Fruit fly (Drosophila melanogaster) S2 (cell line): Measurements from ENCODE around the gene Traf-like.

Experiments used
- CG8478 ChIP-seq: fragments of >200 bp; optimal IDR thresholded peaks from 2 replicates; lab custom pipeline; 2018
- CTCF ChIP-seq, 2 experiments: fragments of >200 bp; optimal IDR thresholded peaks; 2 replicates each; lab custom pipeline; 2018

DNA sequence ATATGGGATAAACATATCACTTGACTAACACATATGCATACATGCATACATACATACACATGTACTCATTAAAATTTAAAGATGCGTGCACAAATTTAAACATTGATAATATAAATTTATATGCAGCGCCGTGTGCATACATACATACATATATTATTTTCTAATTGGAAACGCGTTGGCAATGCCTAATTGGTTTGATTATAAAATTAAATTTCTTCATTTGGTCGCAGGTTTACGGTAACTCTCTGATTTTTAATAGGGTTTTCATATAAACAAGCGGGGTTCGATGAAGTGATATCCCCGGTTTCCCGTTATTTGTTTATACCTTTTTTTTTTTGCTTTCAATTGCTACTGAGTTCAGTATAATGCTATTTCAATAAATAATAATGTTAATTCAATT lies 40.8 kb upstream of the Traf-like start:
- TF ChIP-seq CG8478 (lab: Kevin White, UChicago) (no peak), CTCF (optimal IDR thresholded peaks at IDR 0.05; lab: Kevin White, UChicago) (no peak)
